Fruit fly (Drosophila melanogaster) whole organism, wandering third instar larva: ENCODE results near the gene CG42750.

Source experiments
- N ChIP-seq: fragments of >200 bp; optimal IDR thresholded peaks from 2 replicates; lab custom pipeline; 2018; ENCODE audit warnings: missing biosample characterization, missing external identifiers, missing genetic modification characterization
- brk ChIP-seq: fragments of 200-800 bp; sonication (Bioruptor generic); optimal IDR thresholded peaks from 2 replicates; lab custom pipeline; 2016; ENCODE audit warnings: missing biosample characterization, mild to moderate bottlenecking, missing genetic modification characterization
- fru ChIP-seq: fragments of 200-800 bp; sonication (Bioruptor generic); optimal IDR thresholded peaks from 3 replicates; lab custom pipeline; 2016; ENCODE audit warnings: missing biosample characterization, mild to moderate bottlenecking, missing genetic modification characterization
- h ChIP-seq: fragments of 200-800 bp; sonication (Bioruptor generic); optimal IDR thresholded peaks from 3 replicates; lab custom pipeline; 2016; ENCODE audit warnings: missing biosample characterization, mild to moderate bottlenecking, missing genetic modification characterization
- usp ChIP-seq: fragments of >200 bp; optimal IDR thresholded peaks from 2 replicates; lab custom pipeline; 2017; ENCODE audit warnings: missing biosample characterization, missing genetic modification characterization
- woc ChIP-seq: sonication (Bioruptor generic); optimal IDR thresholded peaks from 2 replicates; lab custom pipeline; 2016; ENCODE audit warnings: missing biosample characterization, mild to moderate bottlenecking, missing genetic modification characterization

DNA sequence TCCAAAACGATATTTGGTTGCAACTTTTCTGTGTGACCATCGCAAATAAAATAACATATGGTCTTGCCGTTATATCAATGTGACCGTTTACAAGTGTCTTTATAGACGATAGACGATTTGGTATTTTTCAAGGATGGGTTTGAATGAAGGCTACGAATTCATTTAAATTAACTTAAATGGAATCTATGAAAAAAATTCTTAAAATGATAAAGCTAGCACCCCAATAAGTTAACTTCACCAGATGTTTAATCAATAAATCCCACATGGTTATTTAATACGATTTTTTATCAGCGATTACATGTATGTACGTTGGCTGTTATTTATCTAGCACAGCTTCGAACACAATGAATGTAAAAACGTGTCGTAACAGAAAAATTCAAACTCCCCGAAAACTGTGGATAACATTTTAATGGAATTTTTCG lies 116.9 kb downstream of the CG42750 start:
- no peak for TF ChIP-seq fru
- no peak for TF ChIP-seq woc (GFP tag; lab: Kevin White, UChicago)
- TF ChIP-seq usp (GFP tag; lab: Kevin White, UChicago) = no peak
- no peak for TF ChIP-seq N (GFP tag; lab: Kevin White, UChicago)
- TF ChIP-seq h (GFP tag; lab: Kevin White, UChicago) = no peak
- TF ChIP-seq brk (GFP tag; lab: Kevin White, UChicago) = no peak
